Fruit fly (Drosophila melanogaster): Measurements from ENCODE around the gene CG3021.

Gene CG3021

dm6 chrX:1033066-1033465 lies 6.5 kb downstream of the CG3021 start (continued):
- TF ChIP-seq CG11456 (GFP tag; IDR thresholded peaks at IDR 0.05) (peak; percentile 63; the same call in 2 of the 3 replicates), ERR (GFP tag; optimal IDR thresholded peaks at IDR 0.05) (no peak), CG7357 (GFP tag; IDR thresholded peaks at IDR 0.05) (no peak), CG13775 (GFP tag; optimal IDR thresholded peaks at IDR 0.05) (no peak), BEAF-32 (GFP tag; optimal IDR thresholded peaks at IDR 0.05) (peak; percentile 96), CG30403 (GFP tag; optimal IDR thresholded peaks at IDR 0.05) (peak; percentile 4), CG3838 (GFP tag; optimal IDR thresholded peaks at IDR 0.05) (no peak), CG1792 (GFP tag; optimal IDR thresholded peaks at IDR 0.05) (no peak), dmrt11E (tag; optimal IDR thresholded peaks at IDR 0.05) (no peak), Taf1 (GFP tag; IDR thresholded peaks at IDR 0.05) (peak; percentile 21; the same call in 1 of the 2 replicates), HmgD (GFP tag; optimal IDR thresholded peaks at IDR 0.05) (peak; percentile 24), btn (GFP tag; optimal IDR thresholded peaks at IDR 0.05) (no peak), CG4707 (GFP tag; optimal IDR thresholded peaks at IDR 0.05) (no peak), CG1024 (GFP tag; IDR thresholded peaks at IDR 0.05) (no peak), zfh2 (GFP tag; optimal IDR thresholded peaks at IDR 0.05) (peak; percentile 35), fd96Cb (tag; optimal IDR thresholded peaks at IDR 0.05) (no peak), Sry-β (GFP tag; optimal IDR thresholded peaks at IDR 0.05) (no peak), CG12219 (GFP tag; optimal IDR thresholded peaks at IDR 0.05) (no peak), CG16863 (GFP tag; optimal IDR thresholded peaks at IDR 0.05) (peak; percentile 86), ato (GFP tag; IDR thresholded peaks at IDR 0.05; ENCODE audit: partially characterized antibody) (peak; percentile 97), CG18764 (GFP tag; optimal IDR thresholded peaks at IDR 0.05) (no peak), CG7271 (tag; optimal IDR thresholded peaks at IDR 0.05) (no peak), sens-2 (GFP tag; IDR thresholded peaks at IDR 0.05) (no peak), CG14710 (tag; optimal IDR thresholded peaks at IDR 0.05) (peak; percentile 36), disco-r (GFP tag; optimal IDR thresholded peaks at IDR 0.05) (no peak), hbn (GFP tag; IDR thresholded peaks at IDR 0.05; ENCODE audit: partially characterized antibody) (peak; percentile 99), gem (tag; optimal IDR thresholded peaks at IDR 0.05) (no peak), CG13894 (tag; optimal IDR thresholded peaks at IDR 0.05) (peak; percentile 15), CG12744 (GFP tag; optimal IDR thresholded peaks at IDR 0.05) (no peak), trem (tag; optimal IDR thresholded peaks at IDR 0.05) (peak; percentile 47), D19B (GFP tag; optimal IDR thresholded peaks at IDR 0.05) (no peak), jigr1 (GFP tag; IDR thresholded peaks at IDR 0.05) (no peak), CG8089 (GFP tag; optimal IDR thresholded peaks at IDR 0.05) (no peak), run (tag; optimal IDR thresholded peaks at IDR 0.05) (no peak), CG14965 (GFP tag; optimal IDR thresholded peaks at IDR 0.05; ENCODE audit: borderline replicate concordance) (no peak), CG32532 (GFP tag; IDR thresholded peaks at IDR 0.05) (peak; percentile 59; the same call in 1 of the 2 replicates), jumu (GFP tag; optimal IDR thresholded peaks at IDR 0.05) (peak; percentile 7), CG15479 (GFP tag; optimal IDR thresholded peaks at IDR 0.05) (no peak), otp (GFP tag; IDR thresholded peaks at IDR 0.05) (no peak), CG7556 (GFP tag; optimal IDR thresholded peaks at IDR 0.05) (no peak), her (GFP tag; optimal IDR thresholded peaks at IDR 0.05) (peak; percentile 18), CG10366 (GFP tag; IDR thresholded peaks at IDR 0.05) (no peak), pan (optimal IDR thresholded peaks at IDR 0.05) (no peak), pan (GFP tag; optimal IDR thresholded peaks at IDR 0.05 in 1 of 2, IDR thresholded peaks at IDR 0.05 in 1 of 2) (peak in 1 of 2 experiments; percentile 26), CG6854 (GFP tag; optimal IDR thresholded peaks at IDR 0.05) (no peak), crol (GFP tag; IDR thresholded peaks at IDR 0.05) (no peak), Myb (GFP tag; optimal IDR thresholded peaks at IDR 0.05) (peak; percentile 16), CG4730 (GFP tag; IDR thresholded peaks at IDR 0.05) (no peak), nom (GFP tag; optimal IDR thresholded peaks at IDR 0.05) (no peak), Bteb2 (GFP tag; optimal IDR thresholded peaks at IDR 0.05) (no peak), CG1233 (GFP tag; optimal IDR thresholded peaks at IDR 0.05) (no peak), CG3726 (GFP tag; IDR thresholded peaks at IDR 0.05) (no peak)
